Fruit fly (Drosophila melanogaster): ENCODE results near the gene Tcs4.

Gene Tcs4

DNA sequence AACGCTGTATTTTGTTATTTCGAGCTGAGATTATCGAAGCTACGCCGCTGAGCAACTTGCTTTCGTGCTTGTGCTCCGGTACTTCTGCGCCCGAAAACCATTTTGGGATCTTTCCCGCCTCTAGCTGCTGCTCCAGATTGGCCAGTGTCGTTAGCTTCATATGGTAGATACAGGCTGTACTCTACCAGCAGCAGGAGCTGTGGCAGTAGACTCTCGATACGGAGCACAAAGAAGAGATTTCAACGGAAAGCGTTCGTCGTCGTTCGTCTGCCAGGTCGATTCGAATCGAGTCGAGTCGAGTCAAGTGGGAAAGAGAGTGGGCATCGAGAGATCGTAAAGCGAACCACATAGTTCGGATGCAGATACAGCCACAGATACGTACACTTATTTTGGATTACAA, 13.3 kb upstream of the Tcs4 start:
- TF ChIP-seq Ets98B (GFP tag; IDR thresholded peaks at IDR 0.05) (no peak), CG13204 (GFP tag; optimal IDR thresholded peaks at IDR 0.05) (no peak), CG10348 (GFP tag; IDR thresholded peaks at IDR 0.05) (no peak), EcR (GFP tag; optimal IDR thresholded peaks at IDR 0.05) (no peak), CG4496 (GFP tag; IDR thresholded peaks at IDR 0.05) (no peak), Pif1A (GFP tag; optimal IDR thresholded peaks at IDR 0.05) (no peak), gl (tag; optimal IDR thresholded peaks at IDR 0.05) (no peak), Snoo (tag; optimal IDR thresholded peaks at IDR 0.05) (no peak), Pif1B (GFP tag; optimal IDR thresholded peaks at IDR 0.05) (no peak), fd96Ca (GFP tag; IDR thresholded peaks at IDR 0.05) (no peak), D1 (tag; optimal IDR thresholded peaks at IDR 0.05) (no peak)

- TF ChIP-seq CG13204 (GFP tag; optimal IDR thresholded peaks at IDR 0.05) (peak; percentile 15), Pif1B (GFP tag; optimal IDR thresholded peaks at IDR 0.05) (no peak), CG32121 (GFP tag; IDR thresholded peaks at IDR 0.05) (peak; percentile 47; the same call in 1 of the 2 replicates)
Observed at dm6 chrX:19712898-19713627, 11.5 kb upstream of the Tcs4 start, which contains the start of gene meso18E. TSS of gene meso18E (minus strand) at chrX:19713045.

DNA sequence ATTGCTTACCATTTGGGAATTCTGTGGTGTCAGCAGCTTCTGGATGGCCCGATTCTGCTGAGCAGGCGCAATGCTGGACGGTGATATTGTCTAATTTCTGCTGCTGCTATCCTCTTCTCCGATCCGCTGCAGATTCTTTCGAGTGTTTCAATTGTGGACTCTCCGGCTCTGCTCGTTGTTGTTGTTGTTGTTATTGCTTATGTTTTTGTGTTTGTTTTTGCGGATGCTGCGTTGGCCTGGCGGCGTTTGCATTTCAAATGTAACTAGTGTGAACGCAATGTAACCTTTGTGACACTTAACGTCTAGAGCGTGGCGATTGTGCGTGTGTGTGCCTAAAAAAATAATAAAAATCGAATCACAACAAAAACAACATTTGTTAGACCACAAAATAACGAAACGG, 10.4 kb upstream of the Tcs4 start:
- TF ChIP-seq EcR (GFP tag; optimal IDR thresholded peaks at IDR 0.05): no peak
- no peak for TF ChIP-seq CG4496 (GFP tag; IDR thresholded peaks at IDR 0.05)
- TF ChIP-seq CG34367 (tag; optimal IDR thresholded peaks at IDR 0.05): no peak
- no peak for TF ChIP-seq Snoo (tag; optimal IDR thresholded peaks at IDR 0.05)

- TF ChIP-seq CG15710 (tag; optimal IDR thresholded peaks at IDR 0.05) (peak; percentile 5), CG8301 (tag; optimal IDR thresholded peaks at IDR 0.05) (no peak), CG10348 (GFP tag; IDR thresholded peaks at IDR 0.05) (no peak), D1 (tag; optimal IDR thresholded peaks at IDR 0.05) (no peak), CG9948 (tag; optimal IDR thresholded peaks at IDR 0.05) (no peak)
Observed at dm6 chrX:19704083-19704482, 2.5 kb upstream of the Tcs4 start, which contains the start of the genes CG14230 and CG14232. TSS of gene CG14230 (plus strand) at chrX:19704176. TSS of gene CG14232 (minus strand) at chrX:19704259.

DNA sequence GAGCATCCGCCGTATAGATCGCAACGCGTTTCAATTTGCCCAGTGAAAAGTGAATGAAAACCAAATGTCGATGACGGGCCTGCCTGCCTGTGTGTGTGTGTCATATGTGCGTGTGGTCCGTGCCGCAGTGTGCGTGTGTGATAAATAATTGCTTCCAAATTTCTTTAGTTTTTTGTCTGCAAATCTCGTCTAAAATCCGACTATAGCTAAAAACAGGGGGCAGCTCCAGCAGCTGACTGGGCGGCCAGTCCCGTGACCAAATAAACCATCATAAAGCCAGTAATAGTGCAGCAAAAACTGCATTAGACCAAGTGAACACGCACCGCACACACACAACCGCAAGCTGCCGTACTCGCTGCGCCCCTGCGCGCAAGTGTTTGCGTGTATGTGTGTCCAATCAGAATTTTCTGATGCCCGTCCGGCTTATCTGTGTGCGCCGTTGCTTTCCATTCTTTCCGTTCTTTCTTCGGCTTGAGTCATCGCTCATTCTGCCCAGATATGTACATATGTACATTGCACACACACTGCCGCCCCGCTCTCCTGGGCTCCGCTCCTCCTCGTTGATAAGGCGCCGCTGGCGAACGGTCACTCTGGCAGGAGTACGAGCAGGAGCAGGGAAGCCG, 4.2 kb downstream of the Tcs4 start:
- TF ChIP-seq CG15710 (tag; optimal IDR thresholded peaks at IDR 0.05): no peak
- 0 out of 3 replicates have a peak, but pooled peaks have one; percentile 23 for TF ChIP-seq fd96Ca (GFP tag; IDR thresholded peaks at IDR 0.05)
- TF ChIP-seq gl (tag; optimal IDR thresholded peaks at IDR 0.05): no peak
- 0 out of 3 replicates have a peak, but pooled peaks have one; percentile 17 for TF ChIP-seq CG4496 (GFP tag; IDR thresholded peaks at IDR 0.05)

DNA sequence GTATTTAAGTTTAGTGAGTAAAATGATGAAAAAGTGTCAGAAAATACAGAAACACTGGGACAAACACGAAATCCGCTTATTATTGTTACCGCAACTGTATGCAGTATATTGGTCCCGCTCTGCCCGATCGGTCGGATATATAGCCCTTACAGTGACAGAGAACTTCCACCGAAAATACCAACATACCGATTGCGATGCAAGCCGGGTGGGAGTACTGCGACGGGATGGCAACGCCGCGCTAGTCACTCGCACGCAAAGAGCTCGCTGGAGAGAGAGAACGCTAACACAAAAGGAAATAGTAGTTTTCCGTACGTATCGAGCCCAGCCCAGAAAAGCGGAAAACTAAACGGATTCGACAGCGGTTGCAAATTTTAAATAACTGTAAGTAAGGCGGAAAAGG, 4.7 kb downstream of the Tcs4 start, which contains the start of gene Cdc42:
Gene Cdc42, plus strand, starts transcription at position 247 of the 400 bp plus-strand sequence.
- TF ChIP-seq CG8301 (tag; optimal IDR thresholded peaks at IDR 0.05): no peak
- peak; percentile 42; the same call in 1 of the 3 replicates for TF ChIP-seq CG4496 (GFP tag; IDR thresholded peaks at IDR 0.05)

DNA sequence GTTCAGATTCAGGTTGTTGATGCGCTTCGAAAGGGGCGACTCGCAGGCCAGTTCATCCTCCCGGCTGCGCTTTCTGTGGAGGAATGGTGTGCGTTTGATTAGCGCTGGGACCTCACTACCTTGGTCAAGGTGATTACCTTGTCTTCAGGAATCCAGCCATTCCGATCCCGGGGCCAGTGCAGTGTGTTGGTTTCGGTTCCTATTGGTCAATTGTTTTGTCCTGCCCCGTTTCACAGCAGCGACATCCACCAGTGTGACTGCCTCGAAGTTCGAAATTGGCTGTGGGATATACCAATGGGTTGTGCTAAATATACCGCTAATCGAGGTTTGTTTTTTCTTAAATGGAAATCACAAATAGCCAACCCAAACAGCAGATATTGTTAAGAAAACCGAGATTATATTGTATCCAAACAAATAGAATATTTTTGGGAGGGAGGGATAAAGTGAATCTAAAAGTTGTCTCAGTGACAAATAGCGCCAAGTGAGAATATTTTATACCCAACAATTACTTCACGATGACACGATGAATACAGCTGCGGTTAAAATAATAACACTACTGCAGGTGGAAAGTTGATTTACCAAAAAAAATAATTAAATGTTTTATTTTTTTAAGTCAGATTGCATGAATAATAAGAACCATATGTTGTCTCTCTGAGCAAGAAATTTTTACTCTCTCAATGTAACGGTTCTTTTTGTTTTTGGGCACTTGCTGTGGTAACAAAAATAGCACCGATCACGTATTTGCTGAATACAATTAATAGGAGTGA, 6.6 kb downstream of the Tcs4 start, which contains the start of gene CG14229:
Gene CG14229, minus strand, starts transcription at position 459 of the 767 bp plus-strand sequence.
- peak; percentile 18; the same call in 1 of the 2 replicates for TF ChIP-seq CG12605 (GFP tag; IDR thresholded peaks at IDR 0.05)
- TF ChIP-seq fd96Ca (GFP tag; IDR thresholded peaks at IDR 0.05): no peak
- no peak for TF ChIP-seq EcR (GFP tag; optimal IDR thresholded peaks at IDR 0.05)
- TF ChIP-seq Snoo (tag; optimal IDR thresholded peaks at IDR 0.05): peak; percentile 15
- no peak for TF ChIP-seq CG34367 (tag; optimal IDR thresholded peaks at IDR 0.05)
- TF ChIP-seq CG9948 (tag; optimal IDR thresholded peaks at IDR 0.05): no peak
- TF ChIP-seq CG8301 (tag; optimal IDR thresholded peaks at IDR 0.05): peak; percentile 18
- TF ChIP-seq CG13204 (GFP tag; optimal IDR thresholded peaks at IDR 0.05): no peak
- no peak for TF ChIP-seq CG8159 (tag; optimal IDR thresholded peaks at IDR 0.05)
- TF ChIP-seq Pif1A (GFP tag; optimal IDR thresholded peaks at IDR 0.05): peak; percentile 3
- no peak for TF ChIP-seq CG10348 (GFP tag; IDR thresholded peaks at IDR 0.05)
- TF ChIP-seq Ets98B (GFP tag; IDR thresholded peaks at IDR 0.05): 0 out of 2 replicates have a peak, but pooled peaks have one; percentile 45
- TF ChIP-seq CG15710 (tag; optimal IDR thresholded peaks at IDR 0.05): peak; percentile 7
- no peak for TF ChIP-seq rn (GFP tag; IDR thresholded peaks at IDR 0.05)
- TF ChIP-seq CG14655 (GFP tag; optimal IDR thresholded peaks at IDR 0.05): no peak
- TF ChIP-seq D1 (tag; optimal IDR thresholded peaks at IDR 0.05): no peak
- no peak for TF ChIP-seq CG32121 (GFP tag; IDR thresholded peaks at IDR 0.05)
- peak; percentile 12 for TF ChIP-seq CG17806 (tag; optimal IDR thresholded peaks at IDR 0.05)
- TF ChIP-seq CG4496 (GFP tag; IDR thresholded peaks at IDR 0.05): peak; percentile 79
- TF ChIP-seq gl (tag; optimal IDR thresholded peaks at IDR 0.05): no peak
- TF ChIP-seq Pif1B (GFP tag; optimal IDR thresholded peaks at IDR 0.05): peak; percentile 22

Data from whole organism, pupa.